Worm (Caenorhabditis elegans): Measurements from ENCODE around the gene zipt-13.

Gene zipt-13

ce11 chrX:10188493-10188895 is 48.2 kb downstream of the zipt-13 start (continued):
- TF ChIP-seq ceh-28 (tag; optimal IDR thresholded peaks at IDR 0.05): no peak
- no peak for TF ChIP-seq ZK546.5 (tag; optimal IDR thresholded peaks at IDR 0.05)
- TF ChIP-seq lin-15B (tag; optimal IDR thresholded peaks at IDR 0.05): no peak
- TF ChIP-seq vab-7 (GFP tag; IDR thresholded peaks at IDR 0.05): no peak
- no peak for TF ChIP-seq skn-1 (tag; optimal IDR thresholded peaks at IDR 0.05)
- TF ChIP-seq lin-29 (GFP tag; IDR thresholded peaks at IDR 0.05): no peak
- peak; percentile 92 for TF ChIP-seq mxl-3 (GFP tag; optimal IDR thresholded peaks at IDR 0.05)
- TF ChIP-seq T26A8.4 (GFP tag; IDR thresholded peaks at IDR 0.05): peak; percentile 63
- TF ChIP-seq lim-7 (GFP tag; IDR thresholded peaks at IDR 0.05): no peak
- TF ChIP-seq dmd-8 (GFP tag; IDR thresholded peaks at IDR 0.05): no peak
- TF ChIP-seq pha-4 (GFP tag; IDR thresholded peaks at IDR 0.05): peak; percentile 40; the same call in 1 of the 2 replicates
- TF ChIP-seq pha-4 (tag; optimal IDR thresholded peaks at IDR 0.05): no peak
- peak; percentile 21 to 68 for TF ChIP-seq hif-1 (tag; optimal IDR thresholded peaks at IDR 0.05)
- TF ChIP-seq spr-1 (tag; optimal IDR thresholded peaks at IDR 0.05): peak; percentile 13
- TF ChIP-seq nhr-76 (tag; optimal IDR thresholded peaks at IDR 0.05): no peak
- peak; percentile 97 for TF ChIP-seq aha-1 (tag)
- TF ChIP-seq dpl-1 (GFP tag; optimal IDR thresholded peaks at IDR 0.05): peak; percentile 14
- peak in 1 of 2 experiments; percentile 100 for TF ChIP-seq unc-62 (GFP tag; optimal IDR thresholded peaks at IDR 0.05 in 1 of 2)
- no peak for TF ChIP-seq unc-62 (tag; optimal IDR thresholded peaks at IDR 0.05)
- no peak for TF ChIP-seq attf-4 (tag; optimal IDR thresholded peaks at IDR 0.05)
- peak; percentile 29 for TF ChIP-seq nhr-10 (tag; optimal IDR thresholded peaks at IDR 0.05)
- no peak for TF ChIP-seq zfp-3 (GFP tag; conservative IDR thresholded peaks at IDR 0.05)
- TF ChIP-seq snpc-1.2 (GFP tag; IDR thresholded peaks at IDR 0.05): no peak
- TF ChIP-seq daf-16 (GFP tag; optimal IDR thresholded peaks at IDR 0.05): peak in 1 of 2 experiments; percentile 64
- peak; percentile 38 for TF ChIP-seq daf-16 (tag; optimal IDR thresholded peaks at IDR 0.05)
- peak; percentile 20 for TF ChIP-seq pqm-1 (tag; optimal IDR thresholded peaks at IDR 0.05)
- no peak for TF ChIP-seq ztf-11 (tag; optimal IDR thresholded peaks at IDR 0.05)
- TF ChIP-seq lin-39 (tag; optimal IDR thresholded peaks at IDR 0.05): no peak
- TF ChIP-seq nhr-237 (tag; optimal IDR thresholded peaks at IDR 0.05): no peak
- TF ChIP-seq saeg-2 (GFP tag; IDR thresholded peaks at IDR 0.05): no peak
- TF ChIP-seq sdz-12 (GFP tag; optimal IDR thresholded peaks at IDR 0.05): no peak
- peak; percentile 94 for TF ChIP-seq mep-1 (tag; optimal IDR thresholded peaks at IDR 0.05)
- no peak for TF ChIP-seq aly-2 (tag; optimal IDR thresholded peaks at IDR 0.05)
- TF ChIP-seq ceh-62 (tag; optimal IDR thresholded peaks at IDR 0.05): no peak
- no peak for TF ChIP-seq mxl-2 (GFP tag; conservative IDR thresholded peaks at IDR 0.05)
- TF ChIP-seq madf-5 (GFP tag; IDR thresholded peaks at IDR 0.05): 0 out of 4 replicates have a peak, but pooled peaks of 1 of the 2 experiments have one; percentile 33
- TF ChIP-seq F10B5.3 (tag; optimal IDR thresholded peaks at IDR 0.05): peak; percentile 8
- peak; percentile 75 for TF ChIP-seq nhr-25 (tag; optimal IDR thresholded peaks at IDR 0.05; ENCODE audit: borderline replicate concordance, insufficient read depth)
- TF ChIP-seq zip-2 (tag; optimal IDR thresholded peaks at IDR 0.05): no peak
- peak; percentile 62 for TF ChIP-seq mes-2 (tag; optimal IDR thresholded peaks at IDR 0.05; ENCODE audit: poor library complexity, severe bottlenecking)
- TF ChIP-seq ama-1 (optimal IDR thresholded peaks at IDR 0.05): peak; percentile 14
- no peak for TF ChIP-seq madf-9 (GFP tag; conservative IDR thresholded peaks at IDR 0.05)
- no peak for TF ChIP-seq zag-1 (tag; optimal IDR thresholded peaks at IDR 0.05)
- peak; percentile 26 for TF ChIP-seq lin-13 (GFP tag; optimal IDR thresholded peaks at IDR 0.05)
- TF ChIP-seq set-16 (GFP tag; IDR thresholded peaks at IDR 0.05): peak; percentile 86
- peak; percentile 70 for TF ChIP-seq F37D6.2 (tag; optimal IDR thresholded peaks at IDR 0.05)
- TF ChIP-seq ceh-44 (GFP tag; IDR thresholded peaks at IDR 0.05): peak; percentile 72; the same call in 1 of the 2 replicates
- TF ChIP-seq tag-97 (GFP tag; IDR thresholded peaks at IDR 0.05): no peak
- peak; percentile 77; the same call in 1 of the 2 replicates for TF ChIP-seq egl-43 (GFP tag; IDR thresholded peaks at IDR 0.05)
- TF ChIP-seq fkh-10 (GFP tag; optimal IDR thresholded peaks at IDR 0.05): peak; percentile 58
- peak; percentile 14 to 73 for TF ChIP-seq lsy-2 (tag; optimal IDR thresholded peaks at IDR 0.05)
- no peak for TF ChIP-seq ceh-32 (tag; optimal IDR thresholded peaks at IDR 0.05; ENCODE audit: poor library complexity)
- 0 out of 2 replicates have a peak, but pooled peaks have one; percentile 6 for TF ChIP-seq arid-1 (GFP tag; conservative IDR thresholded peaks at IDR 0.05)

Data from whole organism, L4 larva.